Worm (Caenorhabditis elegans): Measurements from ENCODE around the gene pcdr-1.

Gene pcdr-1

ce11 chrX:15700220-15700619, 33.7 kb downstream of the pcdr-1 start:
- TF ChIP-seq sma-9 (GFP tag; optimal IDR thresholded peaks at IDR 0.05) (peak; percentile 65), sma-9 (tag; optimal IDR thresholded peaks at IDR 0.05) (no peak), sma-3 (GFP tag; optimal IDR thresholded peaks at IDR 0.05) (peak; percentile 60), gmeb-1 (tag; optimal IDR thresholded peaks at IDR 0.05) (peak; percentile 51), F13H6.1 (tag; optimal IDR thresholded peaks at IDR 0.05) (peak; percentile 13), mab-5 (tag; optimal IDR thresholded peaks at IDR 0.05) (no peak), snpc-4 (tag; optimal IDR thresholded peaks at IDR 0.05) (no peak), fos-1 (tag; optimal IDR thresholded peaks at IDR 0.05) (peak; percentile 7), ztf-4 (tag; optimal IDR thresholded peaks at IDR 0.05) (no peak), nhr-129 (tag; optimal IDR thresholded peaks at IDR 0.05) (peak; percentile 42), nhr-25 (tag; optimal IDR thresholded peaks at IDR 0.05) (peak; percentile 19)

DNA sequence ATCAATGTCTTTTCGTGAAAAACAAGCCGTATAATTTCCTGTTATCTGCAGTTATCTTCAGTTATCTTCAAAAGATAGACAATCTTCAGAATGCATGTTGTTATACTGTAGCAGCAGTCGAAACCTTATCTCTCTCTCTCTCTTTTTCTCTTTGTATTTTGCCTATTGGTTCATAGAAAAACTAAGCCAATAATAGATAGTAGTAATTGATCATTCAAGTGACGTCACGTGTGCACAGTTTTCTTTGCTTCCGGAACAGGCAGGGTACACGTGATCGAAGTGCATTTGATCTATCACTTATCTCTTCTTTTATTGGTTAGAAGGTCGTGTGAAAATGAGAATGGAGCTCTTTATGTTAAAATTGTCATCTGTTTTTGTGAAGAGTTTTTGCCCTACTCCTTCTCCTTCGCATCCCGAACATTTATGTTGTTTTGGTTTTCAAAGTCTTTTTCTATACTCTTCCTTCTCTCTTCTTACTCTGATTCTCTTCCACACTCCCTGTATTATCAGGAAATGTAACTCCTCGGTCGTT, 38.1 kb downstream of the pcdr-1 start:
- no peak for TF ChIP-seq unc-62 (GFP tag; optimal IDR thresholded peaks at IDR 0.05)
- TF ChIP-seq snpc-4 (tag; optimal IDR thresholded peaks at IDR 0.05) = no peak
- TF ChIP-seq alr-1 (tag; optimal IDR thresholded peaks at IDR 0.05) = no peak
- TF ChIP-seq nhr-10 (tag; optimal IDR thresholded peaks at IDR 0.05) = no peak
- TF ChIP-seq C34F6.9 (tag; optimal IDR thresholded peaks at IDR 0.05) = no peak
- TF ChIP-seq nhr-11 (tag; optimal IDR thresholded peaks at IDR 0.05) = no peak
- no peak for TF ChIP-seq fos-1 (tag; optimal IDR thresholded peaks at IDR 0.05)
- no peak for TF ChIP-seq ztf-1 (GFP tag; conservative IDR thresholded peaks at IDR 0.05)
- TF ChIP-seq Y55F3AM.14 (GFP tag; optimal IDR thresholded peaks at IDR 0.05) = no peak
- no peak for TF ChIP-seq dmd-4 (tag; optimal IDR thresholded peaks at IDR 0.05)
- TF ChIP-seq sma-3 (GFP tag; optimal IDR thresholded peaks at IDR 0.05) = peak; percentile 79
- no peak for TF ChIP-seq elt-1 (tag; optimal IDR thresholded peaks at IDR 0.05)
- TF ChIP-seq gmeb-1 (tag; optimal IDR thresholded peaks at IDR 0.05) = peak; percentile 10
- TF ChIP-seq lin-39 (tag; optimal IDR thresholded peaks at IDR 0.05) = no peak
- TF ChIP-seq ztf-4 (tag; optimal IDR thresholded peaks at IDR 0.05) = no peak
- no peak for TF ChIP-seq nhr-6 (tag; optimal IDR thresholded peaks at IDR 0.05)
- TF ChIP-seq aly-2 (tag; optimal IDR thresholded peaks at IDR 0.05) = no peak
- TF ChIP-seq zag-1 (tag; optimal IDR thresholded peaks at IDR 0.05) = no peak
- no peak for TF ChIP-seq ztf-11 (tag; optimal IDR thresholded peaks at IDR 0.05)
- TF ChIP-seq sem-4 (tag; optimal IDR thresholded peaks at IDR 0.05) = no peak
- peak; percentile 0 for TF ChIP-seq nhr-25 (tag; optimal IDR thresholded peaks at IDR 0.05)
- TF ChIP-seq unc-55 (GFP tag; optimal IDR thresholded peaks at IDR 0.05) = no peak
- no peak for TF ChIP-seq skn-1 (tag; optimal IDR thresholded peaks at IDR 0.05)
- TF ChIP-seq nhr-129 (tag; optimal IDR thresholded peaks at IDR 0.05) = peak; percentile 28
- no peak for TF ChIP-seq nhr-237 (tag; optimal IDR thresholded peaks at IDR 0.05)
- TF ChIP-seq F13H6.1 (tag; optimal IDR thresholded peaks at IDR 0.05) = no peak
- TF ChIP-seq mdl-1 (tag; optimal IDR thresholded peaks at IDR 0.05) = peak in 1 of 2 experiments; percentile 35
- no peak for TF ChIP-seq peb-1 (tag; optimal IDR thresholded peaks at IDR 0.05)
- TF ChIP-seq mab-5 (tag; optimal IDR thresholded peaks at IDR 0.05) = no peak
- TF ChIP-seq lin-13 (GFP tag; optimal IDR thresholded peaks at IDR 0.05) = no peak
- no peak for TF ChIP-seq nhr-12 (tag; optimal IDR thresholded peaks at IDR 0.05)
- TF ChIP-seq lin-11 (tag; optimal IDR thresholded peaks at IDR 0.05) = no peak
- no peak for TF ChIP-seq crh-2 (tag; optimal IDR thresholded peaks at IDR 0.05)
- TF ChIP-seq nhr-23 (tag; optimal IDR thresholded peaks at IDR 0.05) = no peak
- no peak for TF ChIP-seq ceh-16 (tag; optimal IDR thresholded peaks at IDR 0.05)
- no peak for TF ChIP-seq egl-27 (tag; optimal IDR thresholded peaks at IDR 0.05)
- no peak for TF ChIP-seq ZK546.5 (tag; optimal IDR thresholded peaks at IDR 0.05)
- TF ChIP-seq nhr-77 (tag; optimal IDR thresholded peaks at IDR 0.05) = no peak
- TF ChIP-seq sma-9 (GFP tag; optimal IDR thresholded peaks at IDR 0.05) = peak; percentile 96
- no peak for TF ChIP-seq sma-9 (tag; optimal IDR thresholded peaks at IDR 0.05)
- peak; percentile 40 for TF ChIP-seq nhr-21 (tag; optimal IDR thresholded peaks at IDR 0.05)
- TF ChIP-seq blmp-1 (tag; optimal IDR thresholded peaks at IDR 0.05; ENCODE audit: insufficient read depth) = no peak
- no peak for TF ChIP-seq unc-39 (tag; optimal IDR thresholded peaks at IDR 0.05)
- no peak for TF ChIP-seq ceh-82 (tag; optimal IDR thresholded peaks at IDR 0.05)
- TF ChIP-seq mbf-1 (tag; optimal IDR thresholded peaks at IDR 0.05) = no peak
- no peak for TF ChIP-seq R02D3.7 (tag; optimal IDR thresholded peaks at IDR 0.05)
- no peak for TF ChIP-seq ama-1 (optimal IDR thresholded peaks at IDR 0.05)
- TF ChIP-seq lsy-2 (tag; optimal IDR thresholded peaks at IDR 0.05) = no peak
- TF ChIP-seq elt-3 (tag; optimal IDR thresholded peaks at IDR 0.05) = no peak
